Fruit fly (Drosophila melanogaster) whole organism, wandering third instar larva: Measurements from ENCODE around the gene CG18170.

Experiments
- Abd-B ChIP-seq: fragments of >200 bp; optimal IDR thresholded peaks from 2 replicates; lab custom pipeline; 2017; ENCODE audit warnings: missing biosample characterization, missing genetic modification characterization
- CG32264 ChIP-seq: fragments of 200-800 bp; sonication (Bioruptor generic); optimal IDR thresholded peaks from 2 replicates; lab custom pipeline; 2016; ENCODE audit warnings: missing biosample characterization, missing genetic modification characterization
- CG9705 ChIP-seq: fragments of 200-800 bp; sonication (Bioruptor generic); optimal IDR thresholded peaks from 2 replicates; lab custom pipeline; 2018; ENCODE audit warnings: missing biosample characterization, mild to moderate bottlenecking, missing genetic modification characterization
- CrebA ChIP-seq: fragments of 200-800 bp; sonication (Bioruptor generic); optimal IDR thresholded peaks from 2 replicates; lab custom pipeline; 2016; ENCODE audit warnings: missing biosample characterization, mild to moderate bottlenecking, missing genetic modification characterization, borderline replicate concordance
- Dfd ChIP-seq: fragments of >200 bp; optimal IDR thresholded peaks from 2 replicates; lab custom pipeline; 2017; ENCODE audit warnings: missing biosample characterization, missing genetic modification characterization
- Dif ChIP-seq: fragments of 200-275, 200-300 bp; sonication (Bioruptor generic); optimal IDR thresholded peaks from 2 replicates; lab custom pipeline; 2018; ENCODE audit warnings: missing biosample characterization, missing genetic modification characterization; ENCODE audit not compliant: partially characterized antibody
- GATAd ChIP-seq: sonication (Bioruptor generic); optimal IDR thresholded peaks from 2 replicates; lab custom pipeline; 2016; ENCODE audit warnings: missing biosample characterization, missing genetic modification characterization
- HLH106 ChIP-seq: fragments of 200-800 bp; optimal IDR thresholded peaks from 3 replicates; lab custom pipeline; 2019; ENCODE audit warnings: missing biosample characterization, mild to moderate bottlenecking, missing genetic modification characterization, moderate library complexity
- Hnf4 ChIP-seq: fragments of 200-800 bp; sonication (Bioruptor generic); optimal IDR thresholded peaks from 2 replicates; lab custom pipeline; 2016; ENCODE audit warnings: missing biosample characterization, mild to moderate bottlenecking, missing genetic modification characterization
- Hr78 ChIP-seq: fragments of >200 bp; optimal IDR thresholded peaks from 2 replicates; lab custom pipeline; 2017; ENCODE audit warnings: missing biosample characterization, missing genetic modification characterization
- Hr83 ChIP-seq: fragments of 200-300 bp; sonication (Bioruptor generic); optimal IDR thresholded peaks from 2 replicates; lab custom pipeline; 2016; ENCODE audit warnings: missing biosample characterization, mild to moderate bottlenecking, missing genetic modification characterization, moderate library complexity; ENCODE audit not compliant: poor library complexity, severe bottlenecking
- Jra ChIP-seq: sonication (Bioruptor generic); optimal IDR thresholded peaks from 2 replicates; lab custom pipeline; 2016; ENCODE audit warnings: missing biosample characterization, missing genetic modification characterization
- Mio ChIP-seq: sonication (Bioruptor generic); optimal IDR thresholded peaks from 2 replicates; lab custom pipeline; 2016; ENCODE audit warnings: missing biosample characterization, missing genetic modification characterization
- Myc ChIP-seq: fragments of >200 bp; optimal IDR thresholded peaks from 2 replicates; lab custom pipeline; 2017
- N ChIP-seq: fragments of >200 bp; optimal IDR thresholded peaks from 2 replicates; lab custom pipeline; 2018; ENCODE audit warnings: missing biosample characterization, missing external identifiers, missing genetic modification characterization
- OdsH ChIP-seq: fragments of 200-800 bp; sonication (Bioruptor generic); optimal IDR thresholded peaks from 2 replicates; lab custom pipeline; 2016; ENCODE audit warnings: missing biosample characterization, mild to moderate bottlenecking, missing genetic modification characterization
- Rel ChIP-seq, 2 experiments: fragments of 200-800 bp; sonication (Bioruptor generic) in 1 of 2; optimal IDR thresholded peaks; 2 replicates in 1 of 2; 3 replicates in 1 of 2; lab custom pipeline; 2016 to 2019; ENCODE audit warnings: mild to moderate bottlenecking in 2 of 2, missing biosample characterization in 2 of 2, missing genetic modification characterization in 2 of 2, moderate library complexity in 1 of 2
- Sp1 ChIP-seq: fragments of 200-800 bp; sonication (Bioruptor generic); optimal IDR thresholded peaks from 3 replicates; lab custom pipeline; 2019; ENCODE audit warnings: missing biosample characterization, mild to moderate bottlenecking, missing genetic modification characterization, moderate library complexity
- Vsx2 ChIP-seq: fragments of 200-300, 225-300 bp; sonication (Bioruptor generic); optimal IDR thresholded peaks from 2 replicates; lab custom pipeline; 2018; ENCODE audit warnings: missing biosample characterization, missing genetic modification characterization; ENCODE audit not compliant: partially characterized antibody
- br ChIP-seq: fragments of 200-800 bp; sonication (Bioruptor generic); optimal IDR thresholded peaks from 2 replicates; lab custom pipeline; 2016; ENCODE audit warnings: missing biosample characterization, missing genetic modification characterization
- brk ChIP-seq: fragments of 200-800 bp; sonication (Bioruptor generic); optimal IDR thresholded peaks from 2 replicates; lab custom pipeline; 2016; ENCODE audit warnings: missing biosample characterization, mild to moderate bottlenecking, missing genetic modification characterization
- dl ChIP-seq, 2 experiments: fragments of 175-275, 200-275 bp in 1 of 2; fragments of 200-275 bp in 1 of 2; sonication (Bioruptor generic); optimal IDR thresholded peaks; lab custom pipeline; 2018; ENCODE audit warnings: mild to moderate bottlenecking in 2 of 2, missing biosample characterization in 2 of 2, missing genetic modification characterization in 2 of 2, moderate library complexity in 2 of 2; ENCODE audit not compliant: partially characterized antibody in 2 of 2, insufficient read depth in 1 of 2
- dmrt93B ChIP-seq: fragments of 200-800 bp; sonication (Bioruptor generic); optimal IDR thresholded peaks from 2 replicates; lab custom pipeline; 2018; ENCODE audit warnings: missing biosample characterization, mild to moderate bottlenecking, missing genetic modification characterization
- dsf ChIP-seq: sonication (Bioruptor generic); optimal IDR thresholded peaks from 2 replicates; lab custom pipeline; 2016; ENCODE audit warnings: missing biosample characterization, missing genetic modification characterization, borderline replicate concordance
- ey ChIP-seq: fragments of 200-800 bp; sonication (Bioruptor generic); optimal IDR thresholded peaks from 2 replicates; lab custom pipeline; 2016; ENCODE audit warnings: missing biosample characterization, missing genetic modification characterization
- foxo ChIP-seq, 2 experiments: fragments of 200-800 bp; sonication (Bioruptor generic); optimal IDR thresholded peaks; 2 replicates in 1 of 2; 3 replicates in 1 of 2; lab custom pipeline; 2016 to 2017; ENCODE audit warnings: missing biosample characterization in 2 of 2, missing genetic modification characterization in 2 of 2
- fru ChIP-seq: fragments of 200-800 bp; sonication (Bioruptor generic); optimal IDR thresholded peaks from 3 replicates; lab custom pipeline; 2016; ENCODE audit warnings: missing biosample characterization, mild to moderate bottlenecking, missing genetic modification characterization
- h ChIP-seq: fragments of 200-800 bp; sonication (Bioruptor generic); optimal IDR thresholded peaks from 3 replicates; lab custom pipeline; 2016; ENCODE audit warnings: missing biosample characterization, mild to moderate bottlenecking, missing genetic modification characterization
- jim ChIP-seq: fragments of 175-275, 200-325 bp; sonication (Bioruptor generic); optimal IDR thresholded peaks from 2 replicates; lab custom pipeline; 2016; ENCODE audit warnings: missing biosample characterization, mild to moderate bottlenecking, missing genetic modification characterization
- lola ChIP-seq: fragments of >200 bp; optimal IDR thresholded peaks from 2 replicates; lab custom pipeline; 2017; ENCODE audit warnings: missing biosample characterization, missing genetic modification characterization
- pan ChIP-seq: fragments of >200 bp; optimal IDR thresholded peaks from 2 replicates; lab custom pipeline; 2017
- psq ChIP-seq: fragments of 200-800 bp; sonication (Bioruptor generic); optimal IDR thresholded peaks from 3 replicates; lab custom pipeline; 2017; ENCODE audit warnings: missing biosample characterization, mild to moderate bottlenecking, missing genetic modification characterization, moderate library complexity
- rgr ChIP-seq: fragments of 200-800 bp; sonication (Bioruptor generic); optimal IDR thresholded peaks from 3 replicates; lab custom pipeline; 2016; ENCODE audit warnings: missing biosample characterization, mild to moderate bottlenecking, missing genetic modification characterization
- sage ChIP-seq: fragments of 200-800 bp; sonication (Bioruptor generic); optimal IDR thresholded peaks from 2 replicates; lab custom pipeline; 2016; ENCODE audit warnings: missing biosample characterization, mild to moderate bottlenecking, missing genetic modification characterization
- sv ChIP-seq: fragments of 200-800 bp; sonication (Bioruptor generic); optimal IDR thresholded peaks from 3 replicates; lab custom pipeline; 2016; ENCODE audit warnings: missing biosample characterization, missing genetic modification characterization
- tai ChIP-seq: sonication (Bioruptor generic); optimal IDR thresholded peaks from 2 replicates; lab custom pipeline; 2016; ENCODE audit warnings: missing biosample characterization, missing genetic modification characterization
- usp ChIP-seq: fragments of >200 bp; optimal IDR thresholded peaks from 2 replicates; lab custom pipeline; 2017; ENCODE audit warnings: missing biosample characterization, missing genetic modification characterization
- woc ChIP-seq: sonication (Bioruptor generic); optimal IDR thresholded peaks from 2 replicates; lab custom pipeline; 2016; ENCODE audit warnings: missing biosample characterization, mild to moderate bottlenecking, missing genetic modification characterization

Gene CG18170

dm6 chr3L:1565092-1565491, 37.7 kb upstream of the CG18170 start, which contains the start of gene CG12003:
TSS of gene CG12003 (plus strand) at chr3L:1565392.
- TF ChIP-seq br (GFP tag; lab: Kevin White, UChicago) = no peak
- TF ChIP-seq woc (GFP tag; lab: Kevin White, UChicago) = no peak
- no peak for TF ChIP-seq Mio
- TF ChIP-seq sage (GFP tag; lab: Kevin White, UChicago) = no peak
- no peak for TF ChIP-seq brk (GFP tag; lab: Kevin White, UChicago)
- no peak for TF ChIP-seq Abd-B (GFP tag; lab: Kevin White, UChicago)
- no peak for TF ChIP-seq fru
- no peak for TF ChIP-seq jim
- no peak for TF ChIP-seq pan (lab: Kevin White, UChicago)

- TF ChIP-seq N (GFP tag; lab: Kevin White, UChicago) = no peak
- no peak for TF ChIP-seq ey (GFP tag; lab: Kevin White, UChicago)
- no peak for TF ChIP-seq jim
- TF ChIP-seq rgr (GFP tag; lab: Kevin White, UChicago) = peak; percentile 22
- no peak for TF ChIP-seq tai (GFP tag; lab: Kevin White, UChicago)
- TF ChIP-seq foxo (GFP tag; optimal IDR thresholded peaks at IDR 0.05; lab: Kevin White, UChicago) = peak in 1 of 2 experiments; percentile 28
- no peak for TF ChIP-seq Vsx2
- TF ChIP-seq dmrt93B (GFP tag; lab: Kevin White, UChicago) = no peak
- peak; percentile 44 for TF ChIP-seq HLH106 (tag; lab: Kevin White, UChicago)
- TF ChIP-seq woc (GFP tag; lab: Kevin White, UChicago) = peak; percentile 41
- TF ChIP-seq Jra (GFP tag; lab: Kevin White, UChicago) = no peak
- no peak for TF ChIP-seq Dfd (GFP tag; lab: Kevin White, UChicago)
- TF ChIP-seq Dif (GFP tag; lab: Kevin White, UChicago) = no peak
- no peak for TF ChIP-seq Rel (GFP tag; optimal IDR thresholded peaks at IDR 0.05; lab: Kevin White, UChicago)
- TF ChIP-seq Rel (tag; optimal IDR thresholded peaks at IDR 0.05; lab: Kevin White, UChicago) = peak; percentile 36
- TF ChIP-seq Sp1 = peak; percentile 9
- TF ChIP-seq fru = no peak
- TF ChIP-seq Hr83 = no peak
- peak; percentile 49 for TF ChIP-seq psq
- no peak for TF ChIP-seq sage (GFP tag; lab: Kevin White, UChicago)
- TF ChIP-seq OdsH (GFP tag; lab: Kevin White, UChicago) = no peak
- TF ChIP-seq Abd-B (GFP tag; lab: Kevin White, UChicago) = no peak
- TF ChIP-seq brk (GFP tag; lab: Kevin White, UChicago) = no peak
- no peak for TF ChIP-seq GATAd (GFP tag; lab: Kevin White, UChicago)
- TF ChIP-seq CrebA (GFP tag; lab: Kevin White, UChicago) = no peak
- no peak for TF ChIP-seq CG9705
- no peak for TF ChIP-seq CG32264 (GFP tag; lab: Kevin White, UChicago)
- TF ChIP-seq usp (GFP tag; lab: Kevin White, UChicago) = no peak
- no peak for TF ChIP-seq dl (GFP tag; optimal IDR thresholded peaks at IDR 0.05; lab: Kevin White, UChicago; ENCODE audit: insufficient read depth in 1 of 2, partially characterized antibody in 2 of 2)
- no peak for TF ChIP-seq Hr78 (GFP tag; lab: Kevin White, UChicago)
- TF ChIP-seq Mio = no peak
- TF ChIP-seq sv = peak; percentile 48
- no peak for TF ChIP-seq Hnf4
- no peak for TF ChIP-seq br (GFP tag; lab: Kevin White, UChicago)
- no peak for TF ChIP-seq lola (GFP tag; lab: Kevin White, UChicago)
- no peak for TF ChIP-seq Myc (lab: Kevin White, UChicago)
- TF ChIP-seq h (GFP tag; lab: Kevin White, UChicago) = peak; percentile 34
- TF ChIP-seq pan (lab: Kevin White, UChicago) = no peak
- no peak for TF ChIP-seq dsf (GFP tag; lab: Kevin White, UChicago)
These were observed 34.3 kb upstream of the CG18170 start, which contains the start of gene CG7879 for dm6 chr3L:1568225-1569161. TSS of gene CG7879 (minus strand) at chr3L:1568608.
